Worm (Caenorhabditis elegans) whole organism, L4/young adult: ENCODE data around the gene nfu-1.

Experiments used
- W03F9.2 ChIP-seq: fragments of 150-350 bp; optimal IDR thresholded peaks from 2 replicates; lab custom pipeline; 2014; ENCODE audit warnings: missing biosample characterization, missing genetic modification characterization
- dao-5 ChIP-seq: sonication (generic microtip); optimal IDR thresholded peaks from 2 replicates; lab custom pipeline; 2016; ENCODE audit warnings: missing genotype, missing genetic modification characterization, moderate library complexity, missing compliant biosample characterization
- him-1 ChIP-seq: sonication (generic microtip); optimal IDR thresholded peaks from 2 replicates; lab custom pipeline; 2016; ENCODE audit warnings: missing genotype, missing genetic modification reagents, missing genetic modification characterization, missing compliant biosample characterization

Gene nfu-1

ce11 chrIV:10366018-10366417, 21.2 kb upstream of the nfu-1 start, which contains the start of gene sir-2.1:
TSS of gene sir-2.1 (minus strand) at chrIV:10366229.
- TF ChIP-seq dao-5 (no peak), him-1 (no peak), W03F9.2 (tag; lab: Kevin White, UChicago) (no peak)

DNA sequence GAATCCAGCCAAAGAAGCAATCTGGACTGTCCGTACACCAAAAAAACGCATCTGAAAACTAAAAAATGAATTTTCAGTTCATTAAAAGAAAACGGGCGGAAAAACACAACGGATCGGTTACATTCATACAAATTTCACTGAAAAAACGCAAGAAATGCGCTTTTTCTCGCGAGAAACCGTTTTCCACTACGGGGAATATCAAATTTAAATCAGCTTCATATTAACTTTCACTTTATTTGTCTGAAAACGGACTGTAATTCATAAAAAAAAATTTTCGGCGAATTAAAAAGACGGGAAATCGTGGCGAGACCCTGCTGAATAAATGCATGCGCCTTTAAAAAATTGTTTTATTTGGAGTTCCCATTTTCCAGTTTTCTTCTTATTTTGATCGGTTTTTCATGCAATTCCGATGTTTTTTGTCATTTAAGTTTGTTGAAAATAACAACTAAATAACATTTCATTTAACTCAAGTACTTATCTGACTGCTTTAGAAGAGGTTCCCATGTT, 19.4 kb upstream of the nfu-1 start, which contains the start of gene pges-2:
Gene pges-2, minus strand, starts transcription at position 51 of the 507 bp plus-strand sequence.
- peak; percentile 44 for TF ChIP-seq W03F9.2 (tag; lab: Kevin White, UChicago)
- no peak for TF ChIP-seq dao-5
- no peak for TF ChIP-seq him-1

DNA sequence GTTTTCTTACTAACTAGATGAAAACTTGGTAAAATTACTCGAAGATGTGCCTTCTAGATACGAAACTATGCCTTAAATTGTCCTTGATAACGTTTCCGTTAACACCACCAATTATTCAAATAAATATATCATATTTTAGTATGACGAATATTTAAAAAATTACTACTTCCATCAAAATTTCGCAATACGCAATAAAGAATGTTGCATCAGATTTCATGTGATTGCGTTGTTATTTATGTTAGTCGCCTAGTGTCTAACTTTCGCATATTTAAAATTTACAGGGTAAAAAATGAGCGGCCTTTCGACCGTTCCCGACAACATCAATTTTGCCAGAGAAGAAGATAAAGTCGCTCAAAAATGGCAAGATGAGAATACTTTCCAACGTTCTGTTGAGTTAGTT, 18.9 kb upstream of the nfu-1 start, which contains the start of gene iars-1:
Gene iars-1, plus strand, starts transcription at position 276 of the 400 bp plus-strand sequence.
- TF ChIP-seq W03F9.2 (tag; lab: Kevin White, UChicago) (no peak), dao-5 (no peak), him-1 (no peak)

DNA sequence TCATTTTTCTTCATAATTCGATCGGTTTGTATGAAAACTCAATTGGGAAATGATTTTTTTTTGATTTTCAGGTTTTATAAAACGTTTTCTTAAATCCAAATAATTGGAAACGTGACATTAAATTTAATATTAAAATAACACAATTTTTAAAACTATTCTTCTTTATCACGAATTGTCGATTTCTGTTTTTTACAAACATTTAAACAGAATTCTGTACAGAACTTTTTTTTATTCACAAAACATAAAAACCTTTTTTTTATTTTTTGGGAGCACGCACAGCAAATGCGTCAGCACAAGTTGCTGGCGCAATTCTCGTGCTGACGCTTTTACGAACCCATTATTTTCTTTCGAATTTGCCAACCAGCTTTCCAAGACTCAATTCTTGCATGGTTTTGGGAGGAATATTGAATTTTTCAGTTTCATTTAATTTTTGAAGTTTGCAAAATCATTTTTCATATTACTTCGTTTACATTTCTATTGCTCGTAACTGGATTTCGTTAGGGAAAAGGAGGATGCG, 13.4 kb upstream of the nfu-1 start, which contains the start of gene mpz-5:
Gene mpz-5, minus strand, starts transcription at position 51 of the 517 bp plus-strand sequence.
- TF ChIP-seq dao-5: no peak
- TF ChIP-seq him-1: no peak
- peak; percentile 86 for TF ChIP-seq W03F9.2 (tag; lab: Kevin White, UChicago)

DNA sequence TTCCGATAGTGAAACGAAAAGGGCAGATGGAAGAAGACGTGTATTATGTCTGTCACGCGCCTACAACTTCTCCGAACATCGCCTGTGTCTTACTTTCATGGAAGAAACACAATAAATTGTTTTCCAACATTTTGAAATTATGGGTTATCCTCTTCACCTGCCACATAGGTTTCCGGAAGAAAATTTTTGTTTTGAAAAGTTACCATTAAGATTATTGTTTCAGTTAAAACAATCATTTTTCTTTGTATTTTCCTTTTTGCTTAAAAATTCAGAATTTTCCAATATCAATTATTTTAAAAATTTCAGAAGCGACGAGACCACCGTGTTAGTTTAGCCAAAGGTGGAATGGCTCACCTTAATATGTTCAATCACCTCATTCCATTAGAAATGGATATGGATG, 12.6 kb upstream of the nfu-1 start, which contains the start of gene mask-1:
Gene mask-1, plus strand, starts transcription at position 301 of the 400 bp plus-strand sequence.
- TF ChIP-seq dao-5: no peak
- no peak for TF ChIP-seq W03F9.2 (tag; lab: Kevin White, UChicago)
- TF ChIP-seq him-1: no peak

DNA sequence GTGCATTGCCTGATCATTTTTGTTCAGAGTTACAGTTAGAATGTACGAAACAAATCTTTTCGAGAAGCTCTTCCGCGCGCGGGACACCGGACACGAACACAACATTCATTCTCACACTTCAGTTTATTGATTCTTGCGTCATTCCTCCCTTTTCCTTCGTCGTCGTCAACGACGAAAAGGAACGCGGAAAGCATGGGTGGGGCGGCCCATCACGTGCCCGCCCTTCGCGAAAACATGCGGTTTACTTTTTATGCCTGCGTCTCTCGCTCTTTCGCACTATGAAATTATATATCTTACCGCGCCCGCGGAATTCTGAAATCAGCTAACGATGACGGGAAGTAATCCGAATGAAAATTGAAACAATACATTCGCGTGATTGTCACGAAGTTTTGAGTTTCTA, 6.6 kb upstream of the nfu-1 start:
- TF ChIP-seq dao-5: no peak
- TF ChIP-seq W03F9.2 (tag; lab: Kevin White, UChicago): no peak
- TF ChIP-seq him-1: no peak

ce11 chrIV:10381035-10381434, 6.2 kb upstream of the nfu-1 start:
- TF ChIP-seq W03F9.2 (tag; lab: Kevin White, UChicago) (no peak), him-1 (no peak), dao-5 (no peak)

- TF ChIP-seq W03F9.2 (tag; lab: Kevin White, UChicago) (no peak), dao-5 (no peak), him-1 (no peak)
Observed at ce11 chrIV:10382894-10383293, 4.3 kb upstream of the nfu-1 start.

DNA sequence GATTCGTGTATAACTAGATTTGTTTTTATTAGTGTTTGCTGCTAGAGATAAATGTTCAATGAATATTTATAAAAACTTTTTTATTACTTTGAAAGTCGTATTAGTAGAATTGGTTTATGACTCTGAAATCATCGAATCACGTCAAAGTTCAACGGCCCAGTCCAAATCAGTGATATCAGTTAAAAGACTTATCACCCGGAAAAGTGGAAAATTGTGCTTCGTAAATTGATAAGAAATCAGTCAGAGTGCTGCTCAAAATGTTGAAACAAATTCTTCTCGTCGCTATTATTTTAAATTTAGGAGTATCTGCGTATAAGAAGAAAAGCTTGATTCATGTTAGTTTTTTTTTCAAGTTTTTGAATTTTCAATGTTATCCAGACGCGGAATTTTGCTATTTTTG, 1.1 kb downstream of the nfu-1 start, which contains the start of gene R10H10.3:
Gene R10H10.3, plus strand, starts transcription at position 243 of the 400 bp plus-strand sequence.
- TF ChIP-seq dao-5 (no peak), W03F9.2 (tag; lab: Kevin White, UChicago) (no peak), him-1 (no peak)

ce11 chrIV:10391827-10392226, 4.6 kb downstream of the nfu-1 start, which contains the start of gene spe-26:
TSS of gene spe-26 (minus strand) at chrIV:10391927.
- no peak for TF ChIP-seq him-1
- no peak for TF ChIP-seq W03F9.2 (tag; lab: Kevin White, UChicago)
- TF ChIP-seq dao-5: no peak

- TF ChIP-seq him-1: no peak
- no peak for TF ChIP-seq dao-5
- TF ChIP-seq W03F9.2 (tag; lab: Kevin White, UChicago): no peak
Observed at ce11 chrIV:10394858-10395257, 7.6 kb downstream of the nfu-1 start, which contains the start of gene R10H10.4. TSS of gene R10H10.4 (minus strand) at chrIV:10394958.

DNA sequence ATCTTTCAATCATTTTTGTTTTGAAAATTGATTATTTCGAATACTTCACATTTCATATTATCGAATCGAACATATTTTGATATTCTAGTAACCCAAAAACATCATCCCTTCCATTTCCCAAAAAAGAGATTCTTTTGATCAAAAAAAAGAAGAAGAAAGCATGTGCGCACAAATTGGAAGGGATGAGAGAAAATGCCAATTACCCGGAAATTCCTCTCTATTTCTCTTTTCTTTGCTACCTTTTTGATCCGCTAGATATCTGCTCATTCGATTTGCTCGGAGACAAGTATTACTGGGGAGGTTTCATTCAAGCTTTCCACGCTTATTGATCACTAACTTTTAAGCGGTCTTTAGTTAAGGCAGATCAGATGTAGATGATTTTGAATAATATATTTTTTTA, 9.6 kb downstream of the nfu-1 start:
- no peak for TF ChIP-seq dao-5
- no peak for TF ChIP-seq W03F9.2 (tag; lab: Kevin White, UChicago)
- TF ChIP-seq him-1: peak; percentile 1

ce11 chrIV:10398244-10398643, 11.0 kb downstream of the nfu-1 start:
- TF ChIP-seq dao-5 (no peak), W03F9.2 (tag; lab: Kevin White, UChicago) (no peak), him-1 (no peak)

DNA sequence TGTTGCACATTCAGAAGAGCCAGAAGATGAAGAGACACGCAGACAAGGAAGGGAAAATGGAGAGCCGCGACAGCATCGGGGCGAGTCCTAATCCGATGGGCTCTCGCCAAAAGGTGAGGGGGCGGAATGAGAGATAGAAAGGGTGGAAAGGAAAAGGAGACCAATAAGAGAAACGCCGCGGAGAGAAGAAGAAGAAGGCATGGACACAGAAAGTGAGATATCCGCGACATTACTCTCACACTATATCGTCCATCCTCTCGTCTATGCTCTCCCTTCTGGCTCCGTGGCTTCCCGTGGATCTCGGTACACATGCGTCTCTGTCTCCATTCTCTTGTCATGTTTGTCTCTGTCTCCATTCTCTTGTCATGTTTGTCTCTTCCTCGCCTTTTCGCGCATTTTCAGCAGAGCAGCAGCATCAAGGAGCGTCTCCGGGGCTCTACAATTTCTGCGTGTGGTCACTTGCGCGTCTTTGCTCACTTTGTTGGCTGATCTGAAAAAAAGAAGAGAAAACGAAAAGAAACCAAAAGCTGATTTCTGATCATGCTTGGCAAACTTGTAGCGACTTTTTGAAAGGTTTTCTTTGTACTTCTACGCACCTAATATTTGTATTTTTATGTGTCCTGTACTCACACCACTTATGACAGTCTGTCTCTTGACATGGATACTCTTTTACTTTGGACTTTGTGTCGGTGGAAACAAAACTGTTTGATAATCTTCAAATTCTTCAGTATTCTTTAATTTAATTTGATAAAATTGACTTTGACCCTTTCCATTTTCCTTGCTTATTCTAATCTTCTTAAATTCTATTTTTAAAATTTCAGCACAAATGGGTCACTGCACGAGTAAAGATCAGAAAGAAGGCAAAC, 16.2 kb downstream of the nfu-1 start, which contains the start of gene gpa-7:
Gene gpa-7, plus strand, starts transcription at position 816 of the 866 bp plus-strand sequence.
- TF ChIP-seq dao-5: no peak
- TF ChIP-seq him-1: peak; percentile 80

DNA sequence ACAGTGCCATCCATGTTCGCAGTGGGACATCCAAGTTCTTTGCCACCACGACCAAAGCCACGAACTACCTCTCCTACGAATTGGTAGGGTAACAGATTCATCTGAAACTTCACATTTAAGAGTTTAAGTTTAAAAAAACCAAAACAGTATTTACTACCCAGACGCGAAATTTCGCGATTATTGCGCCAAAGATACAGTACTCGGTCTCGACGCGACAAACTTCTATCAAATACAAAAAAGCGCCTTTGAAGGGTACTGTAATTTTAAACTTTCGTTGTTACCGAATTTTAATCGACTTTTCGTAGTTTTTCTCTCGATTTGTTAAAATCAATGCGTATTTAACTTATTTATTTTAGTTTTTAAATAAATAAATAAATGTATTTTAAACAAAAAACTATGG, 22.2 kb downstream of the nfu-1 start, which contains the start of gene rfk-1:
Gene rfk-1, minus strand, starts transcription at position 101 of the 400 bp plus-strand sequence.
- TF ChIP-seq dao-5 (no peak), W03F9.2 (tag; lab: Kevin White, UChicago) (no peak), him-1 (no peak)
